Fruit fly (Drosophila melanogaster): Measurements from ENCODE around the gene Vha26.

Vha26 gene

DNA sequence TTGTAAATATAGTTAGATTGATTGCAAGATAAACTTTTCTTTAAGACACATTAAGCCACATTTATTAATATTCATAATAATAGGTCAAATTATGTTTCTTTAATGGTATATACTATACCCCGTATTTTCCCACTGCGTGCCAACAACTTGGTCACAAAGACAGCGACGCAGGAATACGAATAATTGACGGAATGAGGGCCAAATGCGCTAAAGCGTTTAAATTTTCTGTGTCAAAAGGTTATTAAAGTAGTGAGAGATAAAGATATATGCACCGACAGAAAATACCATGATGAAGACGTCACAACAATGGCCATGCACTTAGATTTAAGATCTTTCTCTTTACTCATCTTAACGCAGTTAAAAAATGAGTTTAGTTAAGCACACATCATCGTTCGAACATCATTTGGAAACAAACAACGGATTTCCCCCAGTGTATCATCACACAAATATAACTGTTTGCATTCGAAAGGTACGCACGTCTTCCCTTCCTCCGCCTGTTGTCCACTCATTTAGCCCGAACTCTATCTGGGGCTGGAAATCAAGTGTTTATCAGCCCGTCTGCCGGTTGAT, 28.9 kb downstream of the Vha26 start (continued):
- TF ChIP-seq CG12219 (GFP tag; optimal IDR thresholded peaks at IDR 0.05) (peak; percentile 61), Blimp-1 (GFP tag; optimal IDR thresholded peaks at IDR 0.05) (no peak), CG8089 (GFP tag; optimal IDR thresholded peaks at IDR 0.05) (peak; percentile 54), wor (GFP tag; IDR thresholded peaks at IDR 0.05) (peak; percentile 15; the same call in 1 of the 2 replicates), bsh (GFP tag; optimal IDR thresholded peaks at IDR 0.05) (peak in 1 of 2 experiments; percentile 65), Side (GFP tag; optimal IDR thresholded peaks at IDR 0.05) (peak; percentile 71), salm (tag; optimal IDR thresholded peaks at IDR 0.05) (peak; percentile 16), kah (GFP tag; optimal IDR thresholded peaks at IDR 0.05) (no peak), CG2202 (tag; optimal IDR thresholded peaks at IDR 0.05) (peak; percentile 27), pfk (GFP tag; optimal IDR thresholded peaks at IDR 0.05) (no peak), Nf-YB (GFP tag; optimal IDR thresholded peaks at IDR 0.05) (peak; percentile 32), Xrp1 (GFP tag; IDR thresholded peaks at IDR 0.05) (peak; percentile 59), chif (GFP tag; optimal IDR thresholded peaks at IDR 0.05) (peak in 1 of 2 experiments; percentile 65), Max (GFP tag; optimal IDR thresholded peaks at IDR 0.05) (peak; percentile 46), az2 (GFP tag; optimal IDR thresholded peaks at IDR 0.05) (peak; percentile 52), gro (GFP tag; optimal IDR thresholded peaks at IDR 0.05) (peak; percentile 57), ATbp (GFP tag; optimal IDR thresholded peaks at IDR 0.05) (peak; percentile 71), CG9437 (GFP tag; optimal IDR thresholded peaks at IDR 0.05) (peak; percentile 76), rib (GFP tag; IDR thresholded peaks at IDR 0.05) (no peak), CG12659 (GFP tag; optimal IDR thresholded peaks at IDR 0.05) (peak; percentile 62), cg (GFP tag; optimal IDR thresholded peaks at IDR 0.05) (no peak), CG18599 (GFP tag; optimal IDR thresholded peaks at IDR 0.05) (peak; percentile 65), CG9932 (GFP tag; IDR thresholded peaks at IDR 0.05) (peak; percentile 51; the same call in 1 of the 2 replicates), Bdp1 (GFP tag; optimal IDR thresholded peaks at IDR 0.05) (no peak), CG2116 (GFP tag; optimal IDR thresholded peaks at IDR 0.05) (peak; percentile 19), jumu (GFP tag; optimal IDR thresholded peaks at IDR 0.05) (peak; percentile 63), CG10543 (GFP tag; optimal IDR thresholded peaks at IDR 0.05) (no peak), odd (GFP tag; optimal IDR thresholded peaks at IDR 0.05) (peak; percentile 51), cwo (GFP tag; optimal IDR thresholded peaks at IDR 0.05) (peak; percentile 28), CG15601 (tag; optimal IDR thresholded peaks at IDR 0.05) (peak; percentile 17), Scr (GFP tag; IDR thresholded peaks at IDR 0.05; ENCODE audit: partially characterized antibody) (no peak), CG17385 (GFP tag; optimal IDR thresholded peaks at IDR 0.05) (peak; percentile 57), dan (GFP tag; IDR thresholded peaks at IDR 0.05) (no peak), CG1233 (GFP tag; optimal IDR thresholded peaks at IDR 0.05) (peak; percentile 59), fd3F (GFP tag; optimal IDR thresholded peaks at IDR 0.05) (peak; percentile 14), CG15696 (tag; optimal IDR thresholded peaks at IDR 0.05) (no peak), CHES-1-like (GFP tag; optimal IDR thresholded peaks at IDR 0.05) (peak; percentile 46), CG3163 (GFP tag; optimal IDR thresholded peaks at IDR 0.05) (peak; percentile 52), danr (GFP tag; IDR thresholded peaks at IDR 0.05) (no peak; the same call in 1 of the 2 replicates), CG33213 (GFP tag; optimal IDR thresholded peaks at IDR 0.05) (no peak), CG17802 (tag; optimal IDR thresholded peaks at IDR 0.05) (peak; percentile 54), CG17186 (GFP tag; optimal IDR thresholded peaks at IDR 0.05) (no peak), CG1647 (GFP tag; optimal IDR thresholded peaks at IDR 0.05) (peak; percentile 18), Sox102F (GFP tag; optimal IDR thresholded peaks at IDR 0.05) (peak; percentile 73), Antp (GFP tag; optimal IDR thresholded peaks at IDR 0.05) (peak; percentile 73), HLH54F (GFP tag; optimal IDR thresholded peaks at IDR 0.05) (peak; percentile 30), fd102C (GFP tag; optimal IDR thresholded peaks at IDR 0.05) (no peak), slbo (GFP tag; IDR thresholded peaks at IDR 0.05) (peak; percentile 71), fd64A (GFP tag; optimal IDR thresholded peaks at IDR 0.05) (peak; percentile 43)

All from whole organism, embryonic.